Fruit fly (Drosophila melanogaster) whole organism, embryonic: ENCODE results near the gene CG10477.

Experiments used
- Atf-2 ChIP-seq: fragments of 200-800 bp; sonication (Bioruptor generic); optimal IDR thresholded peaks from 2 replicates; lab custom pipeline; 2016; ENCODE audit warnings: missing biosample characterization, missing genetic modification characterization
- Awh ChIP-seq: fragments of 200-800 bp; sonication (Bioruptor generic); IDR thresholded peaks from 2 replicates; pipeline ENCODE4, ENCODE4 v1.3.6; 2022; ENCODE audit warnings: missing biosample characterization, missing genetic modification characterization
- CG12071 ChIP-seq: fragments of 200-800 bp; sonication (Bioruptor generic); optimal IDR thresholded peaks from 3 replicates; lab custom pipeline; 2018; ENCODE audit warnings: missing biosample characterization, mild to moderate bottlenecking, missing genetic modification characterization
- CG12219 ChIP-seq: fragments of 200-800 bp; sonication (Bioruptor generic); optimal IDR thresholded peaks from 3 replicates; lab custom pipeline; 2018; ENCODE audit warnings: missing biosample characterization, mild to moderate bottlenecking, missing genetic modification characterization
- CG12659 ChIP-seq: fragments of 200-800 bp; sonication (Bioruptor generic); optimal IDR thresholded peaks from 3 replicates; lab custom pipeline; 2017; ENCODE audit warnings: mild to moderate bottlenecking, missing biosample characterization, missing genetic modification reagents, missing genetic modification characterization
- CG17802 ChIP-seq: fragments of 200-800 bp; sonication (Bioruptor generic); optimal IDR thresholded peaks from 2 replicates; lab custom pipeline; 2018; ENCODE audit warnings: missing biosample characterization, mild to moderate bottlenecking, missing genetic modification characterization, moderate library complexity
- CG2678 ChIP-seq: fragments of 200-800 bp; sonication (Bioruptor generic); optimal IDR thresholded peaks from 3 replicates; lab custom pipeline; 2019; ENCODE audit warnings: missing biosample characterization, mild to moderate bottlenecking, missing genetic modification characterization, moderate library complexity
- CG34224 ChIP-seq: fragments of 200-800 bp; sonication (Bioruptor generic); IDR thresholded peaks from 3 replicates; pipeline ENCODE4 v1.3.6; 2022; ENCODE audit warnings: missing biosample characterization, missing genetic modification characterization; ENCODE audit not compliant: partially characterized antibody
- CG34376 ChIP-seq: fragments of 200-800 bp; sonication (Bioruptor generic); optimal IDR thresholded peaks from 2 replicates; lab custom pipeline; 2018; ENCODE audit warnings: missing biosample characterization, mild to moderate bottlenecking, missing genetic modification characterization
- CG43689 ChIP-seq: fragments of 200-800 bp; sonication (Bioruptor generic); IDR thresholded peaks from 2 replicates; pipeline ENCODE4 v1.3.6; 2022; ENCODE audit warnings: missing biosample characterization, missing genetic modification characterization
- CG7745 ChIP-seq: fragments of 200-800 bp; sonication (Bioruptor generic); optimal IDR thresholded peaks from 2 replicates; lab custom pipeline; 2018; ENCODE audit warnings: missing biosample characterization, mild to moderate bottlenecking, missing genetic modification characterization, moderate library complexity
- CG7839 ChIP-seq: fragments of 200-800 bp; sonication (Bioruptor generic); optimal IDR thresholded peaks from 3 replicates; lab custom pipeline; 2018; ENCODE audit warnings: missing biosample characterization, mild to moderate bottlenecking, missing genetic modification characterization, moderate library complexity
- CG7963 ChIP-seq: fragments of 200-800 bp; sonication (Bioruptor generic); IDR thresholded peaks from 3 replicates; pipeline ENCODE4 v1.3.6; 2022; ENCODE audit warnings: missing biosample characterization, missing genetic modification characterization; ENCODE audit not compliant: partially characterized antibody
- CG9437 ChIP-seq: fragments of 200-800 bp; sonication (Bioruptor generic); optimal IDR thresholded peaks from 2 replicates; lab custom pipeline; 2018; ENCODE audit warnings: missing biosample characterization, mild to moderate bottlenecking, missing genetic modification characterization
- CG9727 ChIP-seq: fragments of 200-800 bp; sonication (Bioruptor generic); optimal IDR thresholded peaks from 3 replicates; lab custom pipeline; 2017; ENCODE audit warnings: missing biosample characterization, mild to moderate bottlenecking, missing genetic modification characterization
- Deaf1 ChIP-seq: fragments of 200-800 bp; optimal IDR thresholded peaks from 3 replicates; lab custom pipeline; 2019; ENCODE audit warnings: missing biosample characterization, mild to moderate bottlenecking, missing genetic modification characterization, moderate library complexity
- Dip2 ChIP-seq: fragments of 200-800 bp; sonication (Bioruptor generic); IDR thresholded peaks from 2 replicates; pipeline ENCODE4 v1.3.6; 2022; ENCODE audit warnings: missing biosample characterization, missing genetic modification characterization
- Gsc ChIP-seq: fragments of 200-800 bp; sonication (Bioruptor generic); IDR thresholded peaks from 2 replicates; pipeline ENCODE4 v1.3.6; 2022; ENCODE audit warnings: missing biosample characterization, missing genetic modification characterization
- HmgD ChIP-seq: fragments of 200-800 bp; sonication (Bioruptor generic); optimal IDR thresholded peaks from 3 replicates; lab custom pipeline; 2016; ENCODE audit warnings: missing biosample characterization, missing genetic modification characterization
- Hr3 ChIP-seq: fragments of 200-800 bp; sonication (Bioruptor generic); optimal IDR thresholded peaks from 3 replicates; lab custom pipeline; 2016; ENCODE audit warnings: missing biosample characterization, missing genetic modification characterization
- MESR4 ChIP-seq: fragments of 200-800 bp; sonication (Bioruptor generic); optimal IDR thresholded peaks from 2 replicates; lab custom pipeline; 2018; ENCODE audit warnings: missing biosample characterization, mild to moderate bottlenecking, missing genetic modification characterization, moderate library complexity
- MTF-1 ChIP-seq: fragments of 200-800 bp; sonication (Bioruptor generic); optimal IDR thresholded peaks from 2 replicates; lab custom pipeline; 2018; ENCODE audit warnings: missing biosample characterization, mild to moderate bottlenecking, missing genetic modification characterization, borderline replicate concordance
- Neu2 ChIP-seq: fragments of 200-800 bp; sonication (Bioruptor generic); optimal IDR thresholded peaks from 3 replicates; lab custom pipeline; 2016; ENCODE audit warnings: missing biosample characterization, missing genetic modification characterization, borderline replicate concordance
- NfI ChIP-seq: fragments of 200-800 bp; sonication (Bioruptor generic); optimal IDR thresholded peaks from 3 replicates; lab custom pipeline; 2018; ENCODE audit warnings: missing biosample characterization, mild to moderate bottlenecking, missing genetic modification characterization, moderate library complexity
- Optix ChIP-seq: fragments of 200-800 bp; sonication (Bioruptor generic); IDR thresholded peaks from 3 replicates; pipeline ENCODE4 v1.3.6; 2022; ENCODE audit warnings: missing biosample characterization, missing genetic modification characterization
- Rx ChIP-seq: fragments of 200-800 bp; sonication (Bioruptor generic); IDR thresholded peaks from 2 replicates; pipeline ENCODE4 v1.3.6; 2022; ENCODE audit warnings: missing biosample characterization, missing genetic modification characterization
- Sox100B ChIP-seq: fragments of 200-800 bp; sonication (Bioruptor generic); optimal IDR thresholded peaks from 3 replicates; lab custom pipeline; 2018; ENCODE audit warnings: missing biosample characterization, mild to moderate bottlenecking, missing genetic modification characterization
- ac ChIP-seq: fragments of 200-800 bp; sonication (Bioruptor generic); optimal IDR thresholded peaks from 3 replicates; lab custom pipeline; 2017; ENCODE audit warnings: missing biosample characterization, mild to moderate bottlenecking, missing genetic modification characterization
- br ChIP-seq: fragments of >200 bp; optimal IDR thresholded peaks from 2 replicates; lab custom pipeline; 2017
- chn ChIP-seq: fragments of 200-800 bp; sonication (Bioruptor generic); optimal IDR thresholded peaks from 2 replicates; lab custom pipeline; 2016; ENCODE audit warnings: missing biosample characterization, missing genetic modification characterization
- crc ChIP-seq: fragments of 200-800 bp; sonication (Bioruptor generic); optimal IDR thresholded peaks from 2 replicates; lab custom pipeline; 2016; ENCODE audit warnings: missing biosample characterization, missing genetic modification characterization
- crol ChIP-seq: fragments of 200-800 bp; sonication (Bioruptor generic); IDR thresholded peaks from 2 replicates; pipeline ENCODE4 v1.3.6; 2022; ENCODE audit warnings: missing biosample characterization, missing genetic modification characterization
- cwo ChIP-seq: fragments of 200-800 bp; sonication (Bioruptor generic); optimal IDR thresholded peaks from 3 replicates; lab custom pipeline; 2017; ENCODE audit warnings: missing biosample characterization, missing genetic modification characterization, mild to moderate bottlenecking, moderate library complexity, missing genetic modification reagents
- disco-r ChIP-seq: fragments of 200-800 bp; sonication (Bioruptor generic); optimal IDR thresholded peaks from 2 replicates; lab custom pipeline; 2016; ENCODE audit warnings: missing biosample characterization, missing genetic modification characterization
- dmrt99B ChIP-seq: fragments of 200-800 bp; sonication (Bioruptor generic); optimal IDR thresholded peaks from 2 replicates; lab custom pipeline; 2018; ENCODE audit warnings: missing biosample characterization, mild to moderate bottlenecking, missing genetic modification characterization, moderate library complexity
- en ChIP-seq: fragments of 200-800 bp; sonication (Bioruptor generic); optimal IDR thresholded peaks from 2 replicates; lab custom pipeline; 2016; ENCODE audit warnings: missing biosample characterization, missing genetic modification characterization
- exex ChIP-seq: fragments of 200-800 bp; sonication (Bioruptor generic); optimal IDR thresholded peaks from 4 replicates; lab custom pipeline; 2018; ENCODE audit warnings: missing biosample characterization, mild to moderate bottlenecking, missing genetic modification characterization, moderate library complexity
- fd102C ChIP-seq: fragments of 200-800 bp; sonication (Bioruptor generic); optimal IDR thresholded peaks from 2 replicates; lab custom pipeline; 2018; ENCODE audit warnings: missing biosample characterization, mild to moderate bottlenecking, missing genetic modification characterization, moderate library complexity
- fru ChIP-seq: fragments of >200 bp; optimal IDR thresholded peaks from 2 replicates; lab custom pipeline; 2017
- hb ChIP-seq: fragments of 200-800 bp; sonication (Bioruptor generic); IDR thresholded peaks from 3 replicates; pipeline ENCODE4 v1.3.6; 2022; ENCODE audit warnings: missing biosample characterization, missing genetic modification characterization; ENCODE audit not compliant: partially characterized antibody
- insv ChIP-seq, 2 experiments: fragments of 200-800 bp; sonication (Bioruptor generic); optimal IDR thresholded peaks; 3 replicates each; lab custom pipeline; 2016 to 2018; ENCODE audit warnings: missing biosample characterization in 2 of 2, missing genetic modification characterization in 2 of 2
- inv ChIP-seq: fragments of 200-800 bp; sonication (Bioruptor generic); IDR thresholded peaks from 2 replicates; pipeline ENCODE4 v1.3.6; 2022; ENCODE audit warnings: missing biosample characterization, missing genetic modification characterization; ENCODE audit not compliant: partially characterized antibody
- p53 ChIP-seq: fragments of 200-800 bp; sonication (Bioruptor generic); optimal IDR thresholded peaks from 2 replicates; lab custom pipeline; 2016; ENCODE audit warnings: missing biosample characterization, missing genetic modification characterization
- peb ChIP-seq: fragments of 200-800 bp; sonication (Bioruptor generic); IDR thresholded peaks from 2 replicates; pipeline ENCODE4 v1.3.6; 2022; ENCODE audit warnings: missing biosample characterization, missing genetic modification characterization
- phol ChIP-seq: fragments of 200-800 bp; sonication (Bioruptor generic); optimal IDR thresholded peaks from 3 replicates; lab custom pipeline; 2018; ENCODE audit warnings: missing biosample characterization, mild to moderate bottlenecking, missing genetic modification characterization, moderate library complexity
- salm ChIP-seq: fragments of 200-800 bp; sonication (Bioruptor generic); optimal IDR thresholded peaks from 2 replicates; lab custom pipeline; 2018; ENCODE audit warnings: missing biosample characterization, mild to moderate bottlenecking, missing genetic modification characterization
- sisA ChIP-seq: fragments of 200-800 bp; sonication (Bioruptor generic); IDR thresholded peaks from 2 replicates; pipeline ENCODE4 v1.3.6; 2022; ENCODE audit warnings: missing biosample characterization, missing genetic modification characterization
- so ChIP-seq: fragments of 200-800 bp; sonication (Bioruptor generic); IDR thresholded peaks from 3 replicates; pipeline ENCODE4 v1.3.6; 2022; ENCODE audit warnings: missing biosample characterization, missing genetic modification characterization
- tna ChIP-seq: fragments of 200-800 bp; sonication (Bioruptor generic); IDR thresholded peaks from 2 replicates; pipeline ENCODE4 v1.3.6; 2022; ENCODE audit warnings: missing biosample characterization, missing genetic modification characterization; ENCODE audit not compliant: partially characterized antibody
- trh ChIP-seq: fragments of 200-800 bp; sonication (Bioruptor generic); optimal IDR thresholded peaks from 2 replicates; lab custom pipeline; 2016; ENCODE audit warnings: missing biosample characterization, missing genetic modification characterization
- twi ChIP-seq: fragments of 200-800 bp; optimal IDR thresholded peaks from 2 replicates; lab custom pipeline; 2019; ENCODE audit warnings: missing biosample characterization, mild to moderate bottlenecking, missing genetic modification characterization, moderate library complexity

The CG10477 gene

dm6 chr3L:5987637-5988036 is 46.8 kb downstream of the CG10477 start (continued):
- TF ChIP-seq chn (GFP tag; lab: Kevin White, UChicago), result peak; percentile 51
- TF ChIP-seq inv (GFP tag; lab: Robert Waterston, UW), result no peak
- TF ChIP-seq sisA (GFP tag; lab: Robert Waterston, UW), result peak; percentile 60
- no peak for TF ChIP-seq salm (tag; lab: Kevin White, UChicago)
- no peak for TF ChIP-seq CG34224 (GFP tag; lab: Robert Waterston, UW)
- TF ChIP-seq Deaf1 (tag; lab: Kevin White, UChicago), result no peak
- no peak for TF ChIP-seq CG34376 (GFP tag; lab: Kevin White, UChicago)
- no peak for TF ChIP-seq MESR4 (GFP tag; lab: Kevin White, UChicago)
- TF ChIP-seq Sox100B (GFP tag; lab: Kevin White, UChicago), result peak; percentile 40
- TF ChIP-seq CG7839 (tag; lab: Kevin White, UChicago), result peak; percentile 56
- TF ChIP-seq NfI (GFP tag; lab: Kevin White, UChicago), result no peak
- TF ChIP-seq Neu2 (GFP tag; lab: Kevin White, UChicago), result no peak
- TF ChIP-seq twi, result peak; percentile 21
- TF ChIP-seq CG7745 (tag; lab: Kevin White, UChicago), result no peak
- peak; percentile 68 for TF ChIP-seq CG9727 (GFP tag; lab: Kevin White, UChicago)
- no peak for TF ChIP-seq br (lab: Kevin White, UChicago)
- TF ChIP-seq Dip2 (GFP tag; lab: Robert Waterston, UW), result no peak
- no peak for TF ChIP-seq HmgD (GFP tag; lab: Kevin White, UChicago)
- peak; percentile 29 for TF ChIP-seq Hr3 (GFP tag; lab: Kevin White, UChicago)
- TF ChIP-seq Gsc (GFP tag; lab: Robert Waterston, UW), result peak; percentile 50; the same call in 1 of the 2 replicates
- TF ChIP-seq Atf-2, result peak; percentile 33
- TF ChIP-seq CG17802, result peak; percentile 9
- no peak for TF ChIP-seq CG12659 (GFP tag; lab: Kevin White, UChicago)
- TF ChIP-seq fd102C (GFP tag; lab: Kevin White, UChicago), result peak; percentile 11
- peak; percentile 11 for TF ChIP-seq MTF-1 (GFP tag; lab: Kevin White, UChicago)
- peak; percentile 40 for TF ChIP-seq ac (GFP tag; lab: Kevin White, UChicago)
- peak; percentile 68; the same call in 2 of the 3 replicates for TF ChIP-seq Optix
- TF ChIP-seq phol (tag; lab: Kevin White, UChicago), result peak; percentile 63
- no peak for TF ChIP-seq CG12071
- TF ChIP-seq Rx (GFP tag; lab: Robert Waterston, UW), result no peak
- TF ChIP-seq peb (GFP tag; lab: Robert Waterston, UW), result no peak
- no peak for TF ChIP-seq Awh
- TF ChIP-seq disco-r, result no peak
- TF ChIP-seq crol (GFP tag; lab: Robert Waterston, UW), result no peak
- no peak for TF ChIP-seq fru (lab: Kevin White, UChicago)
- TF ChIP-seq insv (GFP tag; optimal IDR thresholded peaks at IDR 0.05; lab: Kevin White, UChicago), result no peak
- peak; percentile 12 for TF ChIP-seq crc
- no peak for TF ChIP-seq hb (GFP tag; lab: Robert Waterston, UW)
- TF ChIP-seq CG7963 (GFP tag; lab: Robert Waterston, UW), result no peak
- TF ChIP-seq trh (GFP tag; lab: Kevin White, UChicago), result no peak
- no peak for TF ChIP-seq cwo (GFP tag; lab: Kevin White, UChicago)
- TF ChIP-seq en (GFP tag; lab: Kevin White, UChicago), result peak; percentile 25
- peak; percentile 60 for TF ChIP-seq CG2678 (tag; lab: Kevin White, UChicago)
- peak; percentile 46 for TF ChIP-seq dmrt99B
- TF ChIP-seq CG43689 (GFP tag; lab: Robert Waterston, UW), result no peak
- TF ChIP-seq tna (GFP tag; lab: Robert Waterston, UW), result no peak
- TF ChIP-seq exex (tag; lab: Kevin White, UChicago), result no peak
- TF ChIP-seq CG12219 (GFP tag; lab: Kevin White, UChicago), result peak; percentile 52
- TF ChIP-seq CG9437 (GFP tag; lab: Kevin White, UChicago), result no peak
- TF ChIP-seq so (GFP tag; lab: Robert Waterston, UW), result no peak
- TF ChIP-seq p53 (GFP tag; lab: Kevin White, UChicago), result no peak
